Worm (Caenorhabditis elegans) whole organism, L4 larva: ENCODE results near the gene faah-2.

Source experiments
- F10B5.3 ChIP-seq: sonication (generic microtip); optimal IDR thresholded peaks from 2 replicates; lab custom pipeline; 2016; ENCODE audit warnings: mild to moderate bottlenecking, missing genetic modification characterization, missing compliant biosample characterization
- F26F4.8 ChIP-seq: fragments of 200-800 bp; sonication (Bioruptor generic); conservative IDR thresholded peaks from 2 replicates; pipeline ENCODE4 v1.3.6; 2022; ENCODE audit warnings: missing genetic modification characterization, missing compliant biosample characterization
- T20F7.1 ChIP-seq: fragments of 200-800 bp; sonication (Bioruptor generic); optimal IDR thresholded peaks from 2 replicates; lab custom pipeline; 2018; ENCODE audit warnings: mild to moderate bottlenecking, missing genetic modification characterization, missing compliant biosample characterization
- ZK546.5 ChIP-seq, 2 experiments: sonication (generic microtip); optimal IDR thresholded peaks; 2 replicates each; lab custom pipeline; 2017; ENCODE audit warnings: missing biosample characterization in 2 of 2, missing genetic modification characterization in 2 of 2
- aha-1 ChIP-seq: fragments of 150-350 bp; peaks from one replicate; lab custom pipeline; 2014; ENCODE audit warnings: missing biosample characterization, missing genetic modification characterization
- ceh-44 ChIP-seq: fragments of 200-800 bp; sonication (Bioruptor generic); IDR thresholded peaks from 2 replicates; pipeline ENCODE4 v1.3.6; 2022; ENCODE audit warnings: missing genetic modification reagents, missing genetic modification characterization, missing compliant biosample characterization
- cey-2 ChIP-seq: sonication (generic microtip); optimal IDR thresholded peaks from 3 replicates; lab custom pipeline; 2017; ENCODE audit warnings: missing genetic modification characterization, mild to moderate bottlenecking, missing compliant biosample characterization, antibody characterized with exemption, borderline replicate concordance; ENCODE audit not compliant: insufficient read depth
- ctbp-1 ChIP-seq: fragments of 200-800 bp; sonication (Bioruptor generic); IDR thresholded peaks from 2 replicates; pipeline ENCODE4 v1.3.6; 2022; ENCODE audit warnings: missing genetic modification reagents, missing genetic modification characterization, missing compliant biosample characterization
- daf-12 ChIP-seq: fragments of 150-350 bp; optimal IDR thresholded peaks from 2 replicates; lab custom pipeline; 2014; ENCODE audit warnings: missing biosample characterization, missing genetic modification reagents, missing genetic modification characterization
- daf-16 ChIP-seq, 3 experiments: sonication (generic microtip); optimal IDR thresholded peaks; 2 replicates each; lab custom pipeline; 2016 to 2017; ENCODE audit warnings: missing genetic modification characterization in 3 of 3, missing genetic modification reagents in 3 of 3, mild to moderate bottlenecking in 2 of 3, missing compliant biosample characterization in 2 of 3, missing biosample characterization in 1 of 3, moderate library complexity in 1 of 3
- daf-19 ChIP-seq: fragments of 200-800 bp; sonication (Bioruptor generic); conservative IDR thresholded peaks from 2 replicates; pipeline ENCODE4 v1.3.6; 2022; ENCODE audit warnings: missing genetic modification characterization, missing compliant biosample characterization
- dmd-9 ChIP-seq: fragments of 200-800 bp; sonication (Bioruptor generic); IDR thresholded peaks from 2 replicates; pipeline ENCODE4 v1.3.6; 2022; ENCODE audit warnings: missing genetic modification reagents, missing genetic modification characterization, missing compliant biosample characterization
- dpl-1 ChIP-seq: fragments of 150-350 bp; optimal IDR thresholded peaks from 2 replicates; lab custom pipeline; 2014; ENCODE audit warnings: missing biosample characterization, missing genetic modification reagents, missing genetic modification characterization
- dve-1 ChIP-seq: sonication (generic microtip); optimal IDR thresholded peaks from 2 replicates; lab custom pipeline; 2017; ENCODE audit warnings: antibody characterized with exemption, mild to moderate bottlenecking, missing genetic modification characterization, missing compliant biosample characterization; ENCODE audit not compliant: insufficient read depth
- egl-43 ChIP-seq: fragments of 200-800 bp; sonication (Bioruptor generic); IDR thresholded peaks from 2 replicates; pipeline ENCODE4 v1.3.6; 2022; ENCODE audit warnings: missing genetic modification reagents, missing genetic modification characterization, missing compliant biosample characterization
- fos-1 ChIP-seq: fragments of 150-350 bp; optimal IDR thresholded peaks from 2 replicates; lab custom pipeline; 2014; ENCODE audit warnings: missing biosample characterization, missing genetic modification characterization
- hlh-11 ChIP-seq: fragments of 200-800 bp; sonication (Bioruptor generic); optimal IDR thresholded peaks from 2 replicates; lab custom pipeline; 2018; ENCODE audit warnings: mild to moderate bottlenecking, missing genetic modification characterization, missing compliant biosample characterization
- hlh-30 ChIP-seq: sonication (generic microtip); optimal IDR thresholded peaks from 2 replicates; lab custom pipeline; 2017; ENCODE audit warnings: antibody characterized with exemption, mild to moderate bottlenecking, missing genetic modification characterization, missing compliant biosample characterization; ENCODE audit not compliant: insufficient read depth
- lin-15B ChIP-seq: fragments of 150-350 bp; sonication (generic microtip); optimal IDR thresholded peaks from 3 replicates; lab custom pipeline; 2014; ENCODE audit warnings: missing biosample characterization, missing genetic modification characterization
- lin-38 ChIP-seq: fragments of 200-800 bp; sonication (Bioruptor generic); IDR thresholded peaks from 2 replicates; pipeline ENCODE4 v1.3.6; 2022; ENCODE audit warnings: missing genetic modification reagents, missing genetic modification characterization, missing compliant biosample characterization
- lir-3 ChIP-seq: sonication (generic microtip); optimal IDR thresholded peaks from 2 replicates; lab custom pipeline; 2016; ENCODE audit warnings: mild to moderate bottlenecking, missing genetic modification characterization, missing compliant biosample characterization
- lsy-2 ChIP-seq, 2 experiments: fragments of 150-350 bp in 1 of 2; sonication (generic microtip) in 1 of 2; optimal IDR thresholded peaks; 2 replicates each; lab custom pipeline; 2014 to 2017; ENCODE audit warnings: missing biosample characterization in 2 of 2, missing genetic modification characterization in 2 of 2
- madf-9 ChIP-seq: fragments of 200-800 bp; sonication (Bioruptor generic); conservative IDR thresholded peaks from 2 replicates; pipeline ENCODE4 v1.3.6; 2022; ENCODE audit warnings: missing genetic modification reagents, missing genetic modification characterization, missing compliant biosample characterization
- mdl-1 ChIP-seq, 2 experiments: fragments of 150-350 bp in 1 of 2; sonication (generic microtip) in 1 of 2; optimal IDR thresholded peaks; 2 replicates each; lab custom pipeline; 2014 to 2017; ENCODE audit warnings: missing biosample characterization in 2 of 2, missing genetic modification characterization in 2 of 2
- mep-1 ChIP-seq: fragments of 150-350 bp; sonication (generic microtip); optimal IDR thresholded peaks from 3 replicates; lab custom pipeline; 2014; ENCODE audit warnings: missing biosample characterization, missing genetic modification characterization
- mes-2 ChIP-seq: sonication (generic microtip); optimal IDR thresholded peaks from 2 replicates; lab custom pipeline; 2016; ENCODE audit warnings: missing genotype, mild to moderate bottlenecking, missing genetic modification characterization, missing compliant biosample characterization; ENCODE audit not compliant: poor library complexity, severe bottlenecking
- nhr-102 ChIP-seq: sonication (generic microtip); optimal IDR thresholded peaks from 2 replicates; lab custom pipeline; 2016; ENCODE audit warnings: mild to moderate bottlenecking, missing genetic modification characterization, moderate library complexity, missing compliant biosample characterization
- nhr-11 ChIP-seq: fragments of 150-350 bp; optimal IDR thresholded peaks from 2 replicates; lab custom pipeline; 2014; ENCODE audit warnings: missing biosample characterization, missing genetic modification characterization
- nhr-111 ChIP-seq: fragments of 200-800 bp; sonication (Bioruptor generic); optimal IDR thresholded peaks from 2 replicates; lab custom pipeline; 2018; ENCODE audit warnings: mild to moderate bottlenecking, missing genetic modification characterization, missing compliant biosample characterization
- nhr-237 ChIP-seq: sonication (generic microtip); optimal IDR thresholded peaks from 2 replicates; lab custom pipeline; 2017; ENCODE audit warnings: missing biosample characterization, missing genetic modification characterization
- nhr-28 ChIP-seq: fragments of 150-350 bp; optimal IDR thresholded peaks from 2 replicates; lab custom pipeline; 2014; ENCODE audit warnings: missing biosample characterization, missing genetic modification characterization
- nhr-41 ChIP-seq: fragments of 200-800 bp; sonication (Bioruptor generic); IDR thresholded peaks from 2 replicates; pipeline ENCODE4 v1.3.6; 2022; ENCODE audit warnings: missing genetic modification reagents, missing genetic modification characterization, missing compliant biosample characterization
- nhr-6 ChIP-seq: fragments of 150-350 bp; optimal IDR thresholded peaks from 2 replicates; lab custom pipeline; 2014; ENCODE audit warnings: missing biosample characterization, missing genetic modification characterization
- nhr-76 ChIP-seq: fragments of 150-350 bp; optimal IDR thresholded peaks from 2 replicates; lab custom pipeline; 2014; ENCODE audit warnings: missing biosample characterization, missing genetic modification characterization
- pqm-1 ChIP-seq: sonication (generic microtip); optimal IDR thresholded peaks from 2 replicates; lab custom pipeline; 2017; ENCODE audit warnings: missing biosample characterization, missing genetic modification characterization
- rbr-2 ChIP-seq: sonication (generic microtip); optimal IDR thresholded peaks from 2 replicates; lab custom pipeline; 2016; ENCODE audit warnings: missing genotype, missing genetic modification characterization, missing compliant biosample characterization
- skn-1 ChIP-seq: fragments of 150-350 bp; optimal IDR thresholded peaks from 2 replicates; lab custom pipeline; 2014; ENCODE audit warnings: missing biosample characterization, missing genetic modification characterization
- tag-97 ChIP-seq: fragments of 200-800 bp; sonication (Bioruptor generic); IDR thresholded peaks from 2 replicates; pipeline ENCODE4 v1.3.6; 2022; ENCODE audit warnings: missing genetic modification characterization, missing compliant biosample characterization
- unc-39 ChIP-seq: sonication (generic microtip); optimal IDR thresholded peaks from 2 replicates; lab custom pipeline; 2017; ENCODE audit warnings: missing biosample characterization, missing genetic modification characterization
- unc-62 ChIP-seq, 3 experiments: fragments of 150-350 bp in 1 of 3; sonication (generic microtip); optimal IDR thresholded peaks in 2 of 3; peaks in 1 of 3; 1 replicate in 1 of 3; 2 replicates in 2 of 3; lab custom pipeline; 2014 to 2017; ENCODE audit warnings: missing biosample characterization in 3 of 3, missing genetic modification characterization in 3 of 3, missing genetic modification reagents in 3 of 3, missing genotype in 1 of 3
- zfp-2 ChIP-seq: sonication (generic microtip); optimal IDR thresholded peaks from 2 replicates; lab custom pipeline; 2016; ENCODE audit warnings: mild to moderate bottlenecking, missing genetic modification characterization, missing compliant biosample characterization
- zip-2 ChIP-seq: fragments of 150-350 bp; optimal IDR thresholded peaks from 2 replicates; lab custom pipeline; 2014; ENCODE audit warnings: missing biosample characterization, missing genetic modification characterization
- ztf-7 ChIP-seq: fragments of 150-350 bp; optimal IDR thresholded peaks from 2 replicates; lab custom pipeline; 2014; ENCODE audit warnings: missing biosample characterization, missing genetic modification characterization

faah-2 gene

ce11 chrIV:8136548-8136947 is 15.7 kb upstream of the faah-2 start:
- TF ChIP-seq daf-19 (GFP tag; lab: Robert Waterston, UW): no peak
- no peak for TF ChIP-seq lin-38 (GFP tag; lab: Robert Waterston, UW)
- TF ChIP-seq dpl-1 (GFP tag; lab: Kevin White, UChicago): no peak
- TF ChIP-seq, all 104 proteins: peak for 0

- TF ChIP-seq lir-3 (tag; lab: Kevin White, UChicago): no peak
- peak in 1 of 2 experiments; percentile 17 for TF ChIP-seq daf-16 (GFP tag; optimal IDR thresholded peaks at IDR 0.05; lab: Kevin White, UChicago)
- TF ChIP-seq daf-16 (tag; optimal IDR thresholded peaks at IDR 0.05; lab: Kevin White, UChicago): peak; percentile 7
- TF ChIP-seq nhr-111 (GFP tag; lab: Kevin White, UChicago): no peak
- peak; percentile 15 for TF ChIP-seq mes-2
- peak; percentile 19 for TF ChIP-seq mep-1
- peak; percentile 55 for TF ChIP-seq dve-1 (tag; lab: Kevin White, UChicago)
- peak; percentile 61 for TF ChIP-seq nhr-28
- TF ChIP-seq hlh-11 (tag; lab: Kevin White, UChicago): peak; percentile 18
- TF ChIP-seq pqm-1 (tag; lab: Kevin White, UChicago): peak; percentile 36
Measured at ce11 chrIV:8138984-8139383, 13.3 kb upstream of the faah-2 start, which contains the start of gene pmk-3. Gene pmk-3 (plus strand): TSS chrIV:8139219.

- TF ChIP-seq F26F4.8 (GFP tag; lab: Robert Waterston, UW): no peak
- TF ChIP-seq nhr-11: peak; percentile 9
- TF ChIP-seq T20F7.1 (GFP tag; lab: Kevin White, UChicago): peak; percentile 26
- TF ChIP-seq skn-1 (tag; lab: Kevin White, UChicago): no peak
- TF ChIP-seq unc-39: no peak
- no peak for TF ChIP-seq madf-9 (GFP tag; lab: Robert Waterston, UW)
- TF ChIP-seq zip-2: no peak
- no peak for TF ChIP-seq rbr-2 (tag; lab: Kevin White, UChicago)
- no peak for TF ChIP-seq ZK546.5 (tag; optimal IDR thresholded peaks at IDR 0.05; lab: Kevin White, UChicago)
- TF ChIP-seq lin-15B (tag; lab: Kevin White, UChicago): no peak
- no peak for TF ChIP-seq daf-16 (GFP tag; optimal IDR thresholded peaks at IDR 0.05; lab: Kevin White, UChicago)
- TF ChIP-seq daf-16 (tag; optimal IDR thresholded peaks at IDR 0.05; lab: Kevin White, UChicago): peak; percentile 83
- TF ChIP-seq mdl-1 (tag; optimal IDR thresholded peaks at IDR 0.05; lab: Kevin White, UChicago): peak in 1 of 2 experiments; percentile 18
- no peak for TF ChIP-seq nhr-41 (GFP tag; lab: Robert Waterston, UW)
- TF ChIP-seq mep-1: peak; percentile 37
- no peak for TF ChIP-seq ceh-44 (GFP tag; lab: Robert Waterston, UW)
- TF ChIP-seq zfp-2 (tag; lab: Kevin White, UChicago): no peak
- TF ChIP-seq cey-2 (tag; lab: Kevin White, UChicago): no peak
- TF ChIP-seq tag-97 (GFP tag; lab: Robert Waterston, UW): no peak
- TF ChIP-seq unc-62 (GFP tag; optimal IDR thresholded peaks at IDR 0.05 in 1 of 2; lab: Kevin White, UChicago): peak in 1 of 2 experiments; percentile 87
- TF ChIP-seq unc-62 (tag; optimal IDR thresholded peaks at IDR 0.05; lab: Kevin White, UChicago): no peak
- no peak for TF ChIP-seq fos-1 (tag; lab: Kevin White, UChicago)
- TF ChIP-seq egl-43 (GFP tag; lab: Robert Waterston, UW): no peak
- TF ChIP-seq hlh-11 (tag; lab: Kevin White, UChicago): no peak
- peak; percentile 79 for TF ChIP-seq aha-1 (tag; lab: Kevin White, UChicago)
- peak; percentile 25 for TF ChIP-seq dve-1 (tag; lab: Kevin White, UChicago)
- TF ChIP-seq mes-2: no peak
- TF ChIP-seq nhr-102 (tag; lab: Kevin White, UChicago): no peak
- TF ChIP-seq nhr-6 (tag; lab: Kevin White, UChicago): no peak
- no peak for TF ChIP-seq dmd-9 (GFP tag; lab: Robert Waterston, UW)
- TF ChIP-seq lir-3 (tag; lab: Kevin White, UChicago): no peak
- TF ChIP-seq daf-12 (tag; lab: Kevin White, UChicago): no peak
- peak; percentile 29 for TF ChIP-seq pqm-1 (tag; lab: Kevin White, UChicago)
- no peak for TF ChIP-seq nhr-76
- TF ChIP-seq lsy-2 (tag; optimal IDR thresholded peaks at IDR 0.05; lab: Kevin White, UChicago): peak in 1 of 2 experiments; percentile 22
- TF ChIP-seq nhr-111 (GFP tag; lab: Kevin White, UChicago): no peak
- TF ChIP-seq nhr-237 (tag; lab: Kevin White, UChicago): no peak
- no peak for TF ChIP-seq hlh-30 (tag; lab: Kevin White, UChicago)
- TF ChIP-seq ztf-7 (tag; lab: Kevin White, UChicago): no peak
- no peak for TF ChIP-seq F10B5.3 (tag; lab: Kevin White, UChicago)
- no peak for TF ChIP-seq ctbp-1 (GFP tag; lab: Robert Waterston, UW)
Measured at ce11 chrIV:8142735-8143550, 9.3 kb upstream of the faah-2 start, which contains the start of gene pmk-2. Gene pmk-2 (plus strand): TSS chrIV:8143500.
